Fruit fly (Drosophila melanogaster): ENCODE data around the gene CG33253.

DNA sequence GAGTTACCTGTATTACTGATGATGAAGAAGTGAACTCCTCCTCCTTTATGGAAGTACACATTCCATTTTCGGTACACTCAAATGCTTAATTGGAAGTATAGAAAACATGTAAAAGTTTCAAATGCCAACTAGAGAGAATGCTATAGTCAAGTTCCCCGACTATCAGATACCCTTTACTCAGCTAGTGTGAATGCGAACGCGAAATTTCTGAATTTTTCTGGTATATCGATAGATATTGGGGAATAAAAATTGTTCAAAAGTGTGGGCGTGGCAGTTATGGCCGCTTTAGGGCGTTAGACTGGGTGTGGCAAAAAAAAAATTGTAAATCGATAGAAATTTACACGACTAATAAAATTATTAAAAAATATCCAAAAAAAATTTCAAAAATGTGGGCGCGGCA, 8.4 kb downstream of the CG33253 start:
- TF ChIP-seq Atf-2 (GFP tag; optimal IDR thresholded peaks at IDR 0.05), result no peak
- TF ChIP-seq CG6854 (GFP tag; optimal IDR thresholded peaks at IDR 0.05), result no peak

Data from whole organism, embryonic.